Fruit fly (Drosophila melanogaster) whole organism, embryonic: Measurements from ENCODE around the gene Obp99d.

Source experiments
- Bteb2 ChIP-seq: fragments of 200-800 bp; sonication (Bioruptor generic); optimal IDR thresholded peaks from 2 replicates; lab custom pipeline; 2016; ENCODE audit warnings: missing biosample characterization, missing genetic modification characterization
- CG10321 ChIP-seq: fragments of 200-800 bp; sonication (Bioruptor generic); IDR thresholded peaks from 2 replicates; pipeline ENCODE4 v1.3.6; 2022; ENCODE audit warnings: missing biosample characterization, missing genetic modification characterization
- CG11456 ChIP-seq: fragments of 200-800 bp; sonication (Bioruptor generic); IDR thresholded peaks from 3 replicates; pipeline ENCODE4 v1.3.6; 2022; ENCODE audit warnings: missing biosample characterization, missing genetic modification characterization
- CG11696 ChIP-seq: fragments of 200-800 bp; sonication (Bioruptor generic); IDR thresholded peaks from 2 replicates; pipeline ENCODE4 v1.3.6; 2022; ENCODE audit warnings: missing biosample characterization, missing genetic modification characterization
- CG12236 ChIP-seq: fragments of 200-800 bp; sonication (Bioruptor generic); optimal IDR thresholded peaks from 2 replicates; lab custom pipeline; 2016; ENCODE audit warnings: missing biosample characterization, missing genetic modification characterization
- CG12299 ChIP-seq: fragments of 200-800 bp; sonication (Bioruptor generic); optimal IDR thresholded peaks from 2 replicates; lab custom pipeline; 2018; ENCODE audit warnings: missing biosample characterization, mild to moderate bottlenecking, missing genetic modification characterization
- CG13775 ChIP-seq: fragments of 200-800 bp; sonication (Bioruptor generic); optimal IDR thresholded peaks from 3 replicates; lab custom pipeline; 2017; ENCODE audit warnings: missing biosample characterization, mild to moderate bottlenecking, missing genetic modification characterization
- CG2202 ChIP-seq: fragments of 200-800 bp; sonication (Bioruptor generic); optimal IDR thresholded peaks from 2 replicates; lab custom pipeline; 2018; ENCODE audit warnings: missing biosample characterization, mild to moderate bottlenecking, missing genetic modification characterization
- CG3065 ChIP-seq: fragments of 200-800 bp; sonication (Bioruptor generic); optimal IDR thresholded peaks from 2 replicates; lab custom pipeline; 2016; ENCODE audit warnings: missing biosample characterization, missing genetic modification characterization
- CG31224 ChIP-seq: fragments of 200-800 bp; sonication (Bioruptor generic); IDR thresholded peaks from 2 replicates; pipeline ENCODE4 v1.3.6; 2022; ENCODE audit warnings: missing biosample characterization, missing genetic modification characterization
- CG3407 ChIP-seq: fragments of 200-800 bp; sonication (Bioruptor generic); optimal IDR thresholded peaks from 2 replicates; lab custom pipeline; 2018; ENCODE audit warnings: missing biosample characterization, mild to moderate bottlenecking, missing genetic modification characterization
- CG3838 ChIP-seq: fragments of 200-800 bp; sonication (Bioruptor generic); optimal IDR thresholded peaks from 3 replicates; lab custom pipeline; 2016; ENCODE audit warnings: missing biosample characterization, missing genetic modification characterization
- CG3995 ChIP-seq: fragments of 200-800 bp; sonication (Bioruptor generic); optimal IDR thresholded peaks from 3 replicates; lab custom pipeline; 2016; ENCODE audit warnings: missing biosample characterization, missing genetic modification characterization
- CG4328 ChIP-seq: fragments of 200-800 bp; sonication (Bioruptor generic); optimal IDR thresholded peaks from 3 replicates; lab custom pipeline; 2017; ENCODE audit warnings: missing biosample characterization, missing genetic modification reagents, missing genetic modification characterization
- CG6854 ChIP-seq: fragments of 200-800 bp; sonication (Bioruptor generic); optimal IDR thresholded peaks from 3 replicates; lab custom pipeline; 2017; ENCODE audit warnings: missing biosample characterization, mild to moderate bottlenecking, missing genetic modification characterization
- CG7786 ChIP-seq: fragments of 200-800 bp; sonication (Bioruptor generic); optimal IDR thresholded peaks from 2 replicates; lab custom pipeline; 2016; ENCODE audit warnings: missing biosample characterization, missing genetic modification characterization
- CG9609 ChIP-seq: fragments of 200-800 bp; sonication (Bioruptor generic); optimal IDR thresholded peaks from 3 replicates; lab custom pipeline; 2016; ENCODE audit warnings: missing biosample characterization, missing genetic modification characterization
- CG9727 ChIP-seq: fragments of 200-800 bp; sonication (Bioruptor generic); optimal IDR thresholded peaks from 3 replicates; lab custom pipeline; 2017; ENCODE audit warnings: missing biosample characterization, mild to moderate bottlenecking, missing genetic modification characterization
- Dfd ChIP-seq, 2 experiments: fragments of >200 bp; optimal IDR thresholded peaks; 2 replicates each; lab custom pipeline; 2017; ENCODE audit warnings: missing biosample characterization in 2 of 2, missing genetic modification characterization in 2 of 2
- Dip2 ChIP-seq: fragments of 200-800 bp; sonication (Bioruptor generic); IDR thresholded peaks from 2 replicates; pipeline ENCODE4 v1.3.6; 2022; ENCODE audit warnings: missing biosample characterization, missing genetic modification characterization
- Doc2 ChIP-seq: fragments of 200-800 bp; sonication (Bioruptor generic); IDR thresholded peaks from 2 replicates; pipeline ENCODE4 v1.3.6; 2022; ENCODE audit warnings: missing biosample characterization, missing genetic modification characterization
- Dref ChIP-seq: fragments of 200-800 bp; sonication (Bioruptor generic); IDR thresholded peaks from 2 replicates; pipeline ENCODE4 v1.3.6; 2022; ENCODE audit warnings: missing biosample characterization, missing genetic modification characterization
- Elba2 ChIP-seq: fragments of 200-800 bp; sonication (Bioruptor generic); optimal IDR thresholded peaks from 3 replicates; lab custom pipeline; 2016; ENCODE audit warnings: missing biosample characterization, missing genetic modification characterization
- H2.0 ChIP-seq: fragments of 200-800 bp; sonication (Bioruptor generic); IDR thresholded peaks from 2 replicates; pipeline ENCODE4 v1.3.6; 2022; ENCODE audit warnings: missing biosample characterization, missing genetic modification characterization
- HHEX ChIP-seq: fragments of 200-800 bp; sonication (Bioruptor generic); optimal IDR thresholded peaks from 3 replicates; lab custom pipeline; 2017; ENCODE audit warnings: missing biosample characterization, mild to moderate bottlenecking, missing genetic modification characterization, missing genetic modification reagents
- HLH4C ChIP-seq: fragments of 200-800 bp; sonication (Bioruptor generic); IDR thresholded peaks from 3 replicates; pipeline ENCODE4 v1.3.6; 2022; ENCODE audit warnings: missing biosample characterization, missing genetic modification characterization; ENCODE audit not compliant: partially characterized antibody
- Hr51 ChIP-seq, 2 experiments: fragments of 200-800 bp; sonication (Bioruptor generic); optimal IDR thresholded peaks; 2 replicates in 1 of 2; 3 replicates in 1 of 2; lab custom pipeline; 2016 to 2018; ENCODE audit warnings: missing biosample characterization in 2 of 2, missing genetic modification characterization in 2 of 2, mild to moderate bottlenecking in 1 of 2, moderate library complexity in 1 of 2
- Med ChIP-seq: fragments of 200-800 bp; sonication (Bioruptor generic); peaks from one replicate; lab custom pipeline; 2016; ENCODE audit warnings: missing biosample characterization, missing genetic modification characterization, mild to moderate bottlenecking, inconsistent platforms, moderate library complexity
- NfI ChIP-seq: fragments of 200-800 bp; sonication (Bioruptor generic); optimal IDR thresholded peaks from 3 replicates; lab custom pipeline; 2018; ENCODE audit warnings: missing biosample characterization, mild to moderate bottlenecking, missing genetic modification characterization, moderate library complexity
- Opbp ChIP-seq: fragments of 200-800 bp; sonication (Bioruptor generic); IDR thresholded peaks from 3 replicates; pipeline ENCODE4 v1.3.6; 2022; ENCODE audit warnings: missing biosample characterization, missing genetic modification characterization; ENCODE audit not compliant: partially characterized antibody
- PHDP ChIP-seq: fragments of 200-800 bp; sonication (Bioruptor generic); optimal IDR thresholded peaks from 3 replicates; lab custom pipeline; 2018; ENCODE audit warnings: missing biosample characterization, mild to moderate bottlenecking, missing genetic modification characterization, moderate library complexity
- Poxn ChIP-seq: fragments of 200-800 bp; sonication (Bioruptor generic); IDR thresholded peaks from 2 replicates; pipeline ENCODE4 v1.3.6; 2022; ENCODE audit warnings: missing biosample characterization, missing genetic modification characterization
- Ptx1 ChIP-seq: fragments of 200-800 bp; sonication (Bioruptor generic); IDR thresholded peaks from 2 replicates; pipeline ENCODE4 v1.3.6; 2022; ENCODE audit warnings: missing biosample characterization, missing genetic modification characterization
- Vsx1 ChIP-seq: fragments of 200-800 bp; sonication (Bioruptor generic); optimal IDR thresholded peaks from 2 replicates; lab custom pipeline; 2017; ENCODE audit warnings: missing biosample characterization, mild to moderate bottlenecking, missing genetic modification characterization, missing genetic modification reagents
- ato ChIP-seq: fragments of 200-800 bp; sonication (Bioruptor generic); IDR thresholded peaks from 2 replicates; pipeline ENCODE4 v1.3.6; 2022; ENCODE audit warnings: missing biosample characterization, missing genetic modification characterization; ENCODE audit not compliant: partially characterized antibody
- btn ChIP-seq: fragments of 200-800 bp; sonication (Bioruptor generic); optimal IDR thresholded peaks from 2 replicates; lab custom pipeline; 2016; ENCODE audit warnings: missing biosample characterization, missing genetic modification characterization
- dan ChIP-seq: fragments of 200-800 bp; sonication (Bioruptor generic); IDR thresholded peaks from 2 replicates; pipeline ENCODE4 v1.3.6; 2022; ENCODE audit warnings: missing biosample characterization, missing genetic modification characterization
- dm ChIP-seq: fragments of 200-800 bp; sonication (Bioruptor generic); optimal IDR thresholded peaks from 3 replicates; lab custom pipeline; 2016; ENCODE audit warnings: missing biosample characterization, missing genetic modification characterization
- dmrt99B ChIP-seq: fragments of 200-800 bp; sonication (Bioruptor generic); optimal IDR thresholded peaks from 2 replicates; lab custom pipeline; 2018; ENCODE audit warnings: missing biosample characterization, mild to moderate bottlenecking, missing genetic modification characterization, moderate library complexity
- gem ChIP-seq: fragments of 200-800 bp; sonication (Bioruptor generic); optimal IDR thresholded peaks from 2 replicates; lab custom pipeline; 2019; ENCODE audit warnings: missing biosample characterization, mild to moderate bottlenecking, missing genetic modification characterization, moderate library complexity
- grn ChIP-seq: fragments of 200-800 bp; sonication (Bioruptor generic); optimal IDR thresholded peaks from 3 replicates; lab custom pipeline; 2017; ENCODE audit warnings: missing biosample characterization, missing genetic modification characterization
- gsb ChIP-seq: fragments of 200-800 bp; sonication (Bioruptor generic); IDR thresholded peaks from 2 replicates; pipeline ENCODE4 v1.3.6; 2022; ENCODE audit warnings: missing biosample characterization, missing genetic modification characterization
- kni ChIP-seq: fragments of 200-800 bp; sonication (Bioruptor generic); optimal IDR thresholded peaks from 3 replicates; lab custom pipeline; 2017; ENCODE audit warnings: mild to moderate bottlenecking, missing biosample characterization, missing genetic modification reagents, missing genetic modification characterization
- prd ChIP-seq, 3 experiments: fragments of >200 bp in 2 of 3; fragments of 200-800 bp in 1 of 3; sonication (Bioruptor generic) in 1 of 3; optimal IDR thresholded peaks in 2 of 3; IDR thresholded peaks in 1 of 3; 2 replicates in 2 of 3; 3 replicates in 1 of 3; pipeline versions ENCODE4 v1.3.6 to Lab custom; 2017 to 2022; ENCODE audit warnings: missing biosample characterization in 1 of 3, missing genetic modification characterization in 1 of 3
- row ChIP-seq: fragments of 200-800 bp; sonication (Bioruptor generic); IDR thresholded peaks from 3 replicates; pipeline ENCODE4 v1.3.6; 2022; ENCODE audit warnings: missing biosample characterization, missing genetic modification characterization
- salm ChIP-seq: fragments of 200-800 bp; sonication (Bioruptor generic); optimal IDR thresholded peaks from 2 replicates; lab custom pipeline; 2018; ENCODE audit warnings: missing biosample characterization, mild to moderate bottlenecking, missing genetic modification characterization
- sens ChIP-seq: fragments of 200-800 bp; sonication (Bioruptor generic); peaks from one replicate; lab custom pipeline; 2016; ENCODE audit warnings: missing biosample characterization, missing genetic modification characterization
- unpg ChIP-seq: fragments of 200-800 bp; sonication (Bioruptor generic); optimal IDR thresholded peaks from 3 replicates; lab custom pipeline; 2018; ENCODE audit warnings: missing biosample characterization, mild to moderate bottlenecking, missing genetic modification characterization, moderate library complexity
- zf30C ChIP-seq: fragments of 200-800 bp; sonication (Bioruptor generic); optimal IDR thresholded peaks from 3 replicates; lab custom pipeline; 2018; ENCODE audit warnings: missing biosample characterization, mild to moderate bottlenecking, missing genetic modification characterization

The Obp99d gene

dm6 chr3R:29757681-29758080, 43.4 kb downstream of the Obp99d start (continued):
- no peak for TF ChIP-seq CG7786 (GFP tag; lab: Kevin White, UChicago)
- no peak for TF ChIP-seq Med (GFP tag; lab: Kevin White, UChicago)
- no peak for TF ChIP-seq kni (GFP tag; lab: Kevin White, UChicago)
- TF ChIP-seq CG4328 (GFP tag; lab: Kevin White, UChicago), result no peak
- TF ChIP-seq CG12299 (tag; lab: Kevin White, UChicago), result no peak
- no peak for TF ChIP-seq dan (GFP tag; lab: Robert Waterston, UW)
- TF ChIP-seq CG3995 (GFP tag; lab: Kevin White, UChicago), result no peak
- TF ChIP-seq HLH4C (GFP tag; lab: Robert Waterston, UW), result no peak
- TF ChIP-seq CG12236 (GFP tag; lab: Kevin White, UChicago), result no peak
- TF ChIP-seq row (GFP tag; lab: Robert Waterston, UW), result peak; percentile 29; the same call in 1 of the 3 replicates
- TF ChIP-seq CG10321 (GFP tag; lab: Robert Waterston, UW), result no peak
- no peak for TF ChIP-seq HHEX (GFP tag; lab: Kevin White, UChicago)
- no peak for TF ChIP-seq Vsx1 (GFP tag; lab: Kevin White, UChicago)
- peak; percentile 3 for TF ChIP-seq unpg
- TF ChIP-seq gsb (GFP tag; lab: Robert Waterston, UW), result no peak
- no peak for TF ChIP-seq NfI
- no peak for TF ChIP-seq Opbp (GFP tag; lab: Robert Waterston, UW)
- TF ChIP-seq PHDP, result no peak
- peak; percentile 35 for TF ChIP-seq gem (tag; lab: Kevin White, UChicago)
- TF ChIP-seq CG2202 (tag; lab: Kevin White, UChicago), result no peak
- TF ChIP-seq zf30C, result no peak
- no peak for TF ChIP-seq btn (GFP tag; lab: Kevin White, UChicago)
- TF ChIP-seq CG13775 (GFP tag; lab: Kevin White, UChicago), result no peak
- TF ChIP-seq Hr51 (GFP tag; optimal IDR thresholded peaks at IDR 0.05; lab: Kevin White, UChicago), result peak in 1 of 2 experiments; percentile 6
- no peak for TF ChIP-seq CG3407 (GFP tag; lab: Kevin White, UChicago)
- TF ChIP-seq Ptx1 (GFP tag; lab: Robert Waterston, UW), result no peak

DNA sequence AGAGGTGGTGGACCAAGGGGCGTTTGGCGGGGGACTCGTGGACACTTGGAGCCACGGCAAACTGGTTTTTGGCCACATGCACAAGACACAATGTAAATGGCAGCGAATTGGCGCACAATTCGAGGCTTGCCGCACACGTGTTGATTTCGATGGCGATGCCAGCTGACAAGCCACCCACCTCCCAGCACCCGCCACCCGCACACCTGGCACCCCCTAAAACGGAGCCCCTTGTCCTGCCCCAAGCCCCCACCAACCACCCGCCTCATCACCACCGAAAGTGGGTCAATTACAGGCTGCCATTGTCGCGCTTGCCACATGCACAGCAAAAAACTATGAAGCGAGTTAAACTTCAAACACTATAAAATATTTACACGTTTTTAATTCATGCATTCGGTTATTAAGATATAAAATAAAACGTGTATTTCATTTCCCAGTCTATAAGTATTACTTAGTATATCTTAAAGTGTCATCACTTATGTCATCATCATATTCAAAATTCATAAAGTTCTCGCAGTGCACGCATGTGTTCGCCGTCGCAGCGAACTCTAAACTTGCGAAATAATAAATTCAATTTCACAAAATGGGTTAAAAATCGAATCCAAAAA, 43.9 kb downstream of the Obp99d start:
- TF ChIP-seq Poxn (GFP tag; lab: Robert Waterston, UW) (no peak), CG3838 (GFP tag; lab: Kevin White, UChicago) (no peak), CG9727 (GFP tag; lab: Kevin White, UChicago) (no peak), Bteb2 (GFP tag; lab: Kevin White, UChicago) (no peak), Dip2 (GFP tag; lab: Robert Waterston, UW) (no peak), Dref (GFP tag; lab: Robert Waterston, UW) (0 out of 2 replicates have a peak, but pooled peaks have one; percentile 18), ato (GFP tag; lab: Robert Waterston, UW) (no peak), CG9609 (no peak), gem (tag; lab: Kevin White, UChicago) (peak; percentile 43), prd (optimal IDR thresholded peaks at IDR 0.05; lab: Kevin White, UChicago) (no peak), prd (GFP tag; IDR thresholded peaks at IDR 0.05; lab: Robert Waterston, UW) (0 out of 3 replicates have a peak, but pooled peaks have one; percentile 20), CG11696 (GFP tag; lab: Robert Waterston, UW) (no peak), Elba2 (GFP tag; lab: Kevin White, UChicago) (no peak), dmrt99B (tag; lab: Kevin White, UChicago) (peak; percentile 11), CG7786 (GFP tag; lab: Kevin White, UChicago) (no peak), CG6854 (no peak), grn (GFP tag; lab: Kevin White, UChicago) (no peak), sens (GFP tag; lab: Kevin White, UChicago) (peak; percentile 25), Doc2 (GFP tag; lab: Robert Waterston, UW) (no peak), H2.0 (0 out of 2 replicates have a peak, but pooled peaks have one; percentile 18), Dfd (GFP tag; optimal IDR thresholded peaks at IDR 0.05; lab: Kevin White, UChicago) (no peak), CG11456 (GFP tag; lab: Robert Waterston, UW) (0 out of 3 replicates have a peak, but pooled peaks have one; percentile 17), salm (tag; lab: Kevin White, UChicago) (no peak), Med (GFP tag; lab: Kevin White, UChicago) (peak; percentile 15), CG31224 (GFP tag; lab: Robert Waterston, UW) (no peak), CG3065 (no peak), dm (GFP tag; lab: Kevin White, UChicago) (no peak)
